Fruit fly (Drosophila melanogaster) whole organism, prepupa: ENCODE measurements around the gene CG14606.

Experiments used
- CG16779 ChIP-seq: fragments of 200-800 bp; sonication (Bioruptor generic); optimal IDR thresholded peaks from 3 replicates; lab custom pipeline; 2017; ENCODE audit warnings: missing biosample characterization, mild to moderate bottlenecking, missing genetic modification characterization
- CG34406 ChIP-seq: fragments of 200-800 bp; sonication (Bioruptor generic); optimal IDR thresholded peaks from 3 replicates; lab custom pipeline; 2016; ENCODE audit warnings: missing biosample characterization, missing genetic modification characterization
- CG3919 ChIP-seq: fragments of 200-800 bp; sonication (Bioruptor generic); optimal IDR thresholded peaks from 3 replicates; lab custom pipeline; 2016; ENCODE audit warnings: missing biosample characterization, missing genetic modification characterization
- CG6808 ChIP-seq: fragments of 200-800 bp; sonication (Bioruptor generic); optimal IDR thresholded peaks from 3 replicates; lab custom pipeline; 2017; ENCODE audit warnings: missing biosample characterization, missing genetic modification characterization, mild to moderate bottlenecking, moderate library complexity, missing genetic modification reagents
- CG6854 ChIP-seq: fragments of 200-800 bp; sonication (Bioruptor generic); optimal IDR thresholded peaks from 2 replicates; lab custom pipeline; 2017; ENCODE audit warnings: missing biosample characterization, mild to moderate bottlenecking, missing genetic modification characterization
- CG7368 ChIP-seq: fragments of 200-800 bp; sonication (Bioruptor generic); optimal IDR thresholded peaks from 3 replicates; lab custom pipeline; 2016; ENCODE audit warnings: missing biosample characterization, missing genetic modification characterization
- CG8632 ChIP-seq: fragments of 200-800 bp; sonication (Bioruptor generic); optimal IDR thresholded peaks from 3 replicates; lab custom pipeline; 2016; ENCODE audit warnings: missing biosample characterization, missing genetic modification characterization
- Ets96B ChIP-seq: fragments of 200-800 bp; optimal IDR thresholded peaks from 2 replicates; lab custom pipeline; 2019; ENCODE audit warnings: missing biosample characterization, mild to moderate bottlenecking, missing genetic modification characterization, moderate library complexity
- Lpt ChIP-seq: fragments of 200-800 bp; sonication (Bioruptor generic); optimal IDR thresholded peaks from 3 replicates; lab custom pipeline; 2016; ENCODE audit warnings: missing biosample characterization, missing genetic modification characterization
- OdsH ChIP-seq: fragments of 200-800 bp; sonication (Bioruptor generic); optimal IDR thresholded peaks from 3 replicates; lab custom pipeline; 2016; ENCODE audit warnings: missing biosample characterization, missing genetic modification characterization
- svp ChIP-seq: fragments of 200-800 bp; sonication (Bioruptor generic); peaks from one replicate; lab custom pipeline; 2016; ENCODE audit warnings: missing biosample characterization, missing genetic modification characterization

- TF ChIP-seq svp (GFP tag; lab: Kevin White, UChicago) (peak; percentile 56), OdsH (GFP tag; lab: Kevin White, UChicago) (no peak), CG3919 (GFP tag; lab: Kevin White, UChicago) (no peak), CG8632 (GFP tag; lab: Kevin White, UChicago) (no peak), CG7368 (no peak), CG6808 (no peak), CG6854 (no peak), CG34406 (no peak), CG16779 (tag; lab: Kevin White, UChicago) (no peak), Lpt (GFP tag; lab: Kevin White, UChicago) (no peak), Ets96B (tag; lab: Kevin White, UChicago) (no peak)
Measured at dm6 chr3R:7186242-7187092, 30.4 kb downstream of the CG14606 start, which contains the start of the genes CG10055 and lap.
